Worm (Caenorhabditis elegans) whole organism, L1 larva: ENCODE data around the gene F54D10.7.

Experiments used
- C16A3.4 ChIP-seq: fragments of 150-350 bp; optimal IDR thresholded peaks from 2 replicates; lab custom pipeline; 2014; ENCODE audit warnings: missing biosample characterization, missing genetic modification characterization
- Y116A8C.19 ChIP-seq: sonication (generic microtip); optimal IDR thresholded peaks from 2 replicates; lab custom pipeline; 2016; ENCODE audit warnings: missing compliant biosample characterization, missing genetic modification characterization, borderline replicate concordance
- aha-1 ChIP-seq: fragments of 150-350 bp; optimal IDR thresholded peaks from 2 replicates; lab custom pipeline; 2014; ENCODE audit warnings: missing biosample characterization, missing genetic modification characterization
- aly-2 ChIP-seq: fragments of 150-350 bp; optimal IDR thresholded peaks from 2 replicates; lab custom pipeline; 2014; ENCODE audit warnings: missing biosample characterization, missing genetic modification characterization
- ama-1 ChIP-seq: fragments of 150-350 bp; optimal IDR thresholded peaks from 2 replicates; lab custom pipeline; 2014
- ceh-63 ChIP-seq: fragments of 200-800 bp; sonication (Bioruptor generic); optimal IDR thresholded peaks from 2 replicates; lab custom pipeline; 2018; ENCODE audit warnings: mild to moderate bottlenecking, missing genetic modification characterization, missing compliant biosample characterization
- ceh-88 ChIP-seq: fragments of 200-800 bp; sonication (Bioruptor generic); IDR thresholded peaks from 2 replicates; pipeline ENCODE4 v1.3.6; 2022; ENCODE audit warnings: missing genetic modification characterization, missing compliant biosample characterization
- ceh-90 ChIP-seq: sonication (generic microtip); optimal IDR thresholded peaks from 2 replicates; lab custom pipeline; 2016; ENCODE audit warnings: missing genetic modification characterization, missing compliant biosample characterization
- dsc-1 ChIP-seq: sonication (generic microtip); optimal IDR thresholded peaks from 2 replicates; lab custom pipeline; 2016; ENCODE audit warnings: mild to moderate bottlenecking, missing genetic modification characterization, missing compliant biosample characterization
- efl-3 ChIP-seq: fragments of 200-800 bp; sonication (Bioruptor generic); optimal IDR thresholded peaks from 2 replicates; lab custom pipeline; 2018; ENCODE audit warnings: mild to moderate bottlenecking, missing genetic modification characterization, missing compliant biosample characterization
- elt-2 ChIP-seq: sonication (generic microtip); optimal IDR thresholded peaks from 2 replicates; lab custom pipeline; 2016; ENCODE audit warnings: missing genetic modification characterization, mild to moderate bottlenecking, inconsistent platforms, missing compliant biosample characterization, missing genetic modification reagents
- fkh-10 ChIP-seq: sonication (generic microtip); optimal IDR thresholded peaks from 2 replicates; lab custom pipeline; 2017; ENCODE audit warnings: missing biosample characterization, missing genetic modification reagents, missing genetic modification characterization
- fkh-4 ChIP-seq: sonication (generic microtip); optimal IDR thresholded peaks from 2 replicates; lab custom pipeline; 2016; ENCODE audit warnings: missing compliant biosample characterization, missing genetic modification characterization, borderline replicate concordance
- fkh-8 ChIP-seq: sonication (generic microtip); optimal IDR thresholded peaks from 2 replicates; lab custom pipeline; 2016; ENCODE audit warnings: mild to moderate bottlenecking, missing genetic modification characterization, missing compliant biosample characterization
- grh-1 ChIP-seq: fragments of 200-800 bp; sonication (Bioruptor generic); IDR thresholded peaks from 2 replicates; pipeline ENCODE4 v1.3.6; 2022; ENCODE audit warnings: missing genetic modification reagents, missing genetic modification characterization, missing compliant biosample characterization
- isw-1 ChIP-seq: fragments of 200-800 bp; sonication (Bioruptor generic); IDR thresholded peaks from 2 replicates; pipeline ENCODE4 v1.3.6; 2022; ENCODE audit warnings: missing genetic modification characterization, missing compliant biosample characterization
- jun-1 ChIP-seq: fragments of 150-350 bp; optimal IDR thresholded peaks from 2 replicates; lab custom pipeline; 2014; ENCODE audit warnings: missing biosample characterization, missing genetic modification reagents, missing genetic modification characterization
- lin-35 ChIP-seq, 2 experiments: fragments of 150-350 bp; optimal IDR thresholded peaks; 2 replicates each; lab custom pipeline; 2014; ENCODE audit warnings: missing biosample characterization in 2 of 2, missing genetic modification characterization in 2 of 2, missing genetic modification reagents in 2 of 2
- lin-39 ChIP-seq: fragments of 150-350 bp; optimal IDR thresholded peaks from 2 replicates; lab custom pipeline; 2014; ENCODE audit warnings: missing biosample characterization, missing genetic modification reagents, missing genetic modification characterization
- mab-9 ChIP-seq: fragments of 200-800 bp; sonication (Bioruptor generic); IDR thresholded peaks from 2 replicates; pipeline ENCODE4 v1.3.6; 2022; ENCODE audit warnings: missing genetic modification reagents, missing genetic modification characterization, missing compliant biosample characterization
- mdl-1 ChIP-seq, 2 experiments: fragments of 150-350 bp; optimal IDR thresholded peaks; 2 replicates each; lab custom pipeline; 2014 to 2017; ENCODE audit warnings: missing biosample characterization in 2 of 2, missing genetic modification characterization in 2 of 2, inconsistent platforms in 1 of 2
- mef-2 ChIP-seq: fragments of 150-350 bp; optimal IDR thresholded peaks from 2 replicates; lab custom pipeline; 2014; ENCODE audit warnings: missing biosample characterization, missing genetic modification characterization
- mep-1 ChIP-seq: fragments of 150-350 bp; optimal IDR thresholded peaks from 2 replicates; lab custom pipeline; 2014; ENCODE audit warnings: missing biosample characterization, missing genetic modification characterization
- nhr-237 ChIP-seq: fragments of 150-350 bp; optimal IDR thresholded peaks from 2 replicates; lab custom pipeline; 2014; ENCODE audit warnings: missing biosample characterization, missing genetic modification characterization
- nhr-71 ChIP-seq: sonication (generic microtip); optimal IDR thresholded peaks from 2 replicates; lab custom pipeline; 2016; ENCODE audit warnings: mild to moderate bottlenecking, missing genetic modification characterization, moderate library complexity, missing compliant biosample characterization
- nhr-84 ChIP-seq: sonication (generic microtip); optimal IDR thresholded peaks from 2 replicates; lab custom pipeline; 2017; ENCODE audit warnings: missing biosample characterization, missing genetic modification characterization
- nhr-85 ChIP-seq: sonication (generic microtip); peaks from one replicate; lab custom pipeline; 2016; ENCODE audit warnings: missing genetic modification characterization, inconsistent platforms, missing compliant biosample characterization
- pag-3 ChIP-seq: sonication (generic microtip); optimal IDR thresholded peaks from 2 replicates; lab custom pipeline; 2017; ENCODE audit warnings: missing genetic modification characterization, mild to moderate bottlenecking, missing compliant biosample characterization, antibody characterized with exemption, borderline replicate concordance; ENCODE audit not compliant: insufficient read depth
- skn-1 ChIP-seq: fragments of 150-350 bp; optimal IDR thresholded peaks from 2 replicates; lab custom pipeline; 2014; ENCODE audit warnings: missing biosample characterization, missing genetic modification characterization
- snu-23 ChIP-seq: sonication (generic microtip); optimal IDR thresholded peaks from 2 replicates; lab custom pipeline; 2016; ENCODE audit warnings: missing genetic modification characterization, missing compliant biosample characterization
- sup-37 ChIP-seq: fragments of 200-800 bp; sonication (Bioruptor generic); optimal IDR thresholded peaks from 2 replicates; lab custom pipeline; 2018; ENCODE audit warnings: mild to moderate bottlenecking, missing genetic modification characterization, missing compliant biosample characterization
- swsn-7 ChIP-seq: sonication (generic microtip); optimal IDR thresholded peaks from 2 replicates; lab custom pipeline; 2016; ENCODE audit warnings: missing genetic modification characterization, missing compliant biosample characterization
- tlp-1 ChIP-seq: fragments of 150-350 bp; optimal IDR thresholded peaks from 2 replicates; lab custom pipeline; 2014; ENCODE audit warnings: missing biosample characterization, missing genetic modification characterization
- unc-62 ChIP-seq: fragments of 150-350 bp; optimal IDR thresholded peaks from 2 replicates; lab custom pipeline; 2014; ENCODE audit warnings: missing biosample characterization, missing genetic modification reagents, missing genetic modification characterization
- unc-98 ChIP-seq: fragments of 200-800 bp; sonication (Bioruptor generic); IDR thresholded peaks from 2 replicates; pipeline ENCODE4 v1.3.6; 2022; ENCODE audit warnings: missing genetic modification characterization, missing compliant biosample characterization
- xbp-1 ChIP-seq: sonication (generic microtip); optimal IDR thresholded peaks from 2 replicates; lab custom pipeline; 2016; ENCODE audit warnings: missing genetic modification characterization, missing compliant biosample characterization
- zag-1 ChIP-seq: fragments of 150-350 bp; optimal IDR thresholded peaks from 2 replicates; lab custom pipeline; 2014; ENCODE audit warnings: missing biosample characterization, missing genetic modification characterization
- zip-4 ChIP-seq: fragments of 200-800 bp; sonication (Bioruptor generic); optimal IDR thresholded peaks from 2 replicates; lab custom pipeline; 2018; ENCODE audit warnings: mild to moderate bottlenecking, missing genetic modification characterization, moderate library complexity, missing compliant biosample characterization

F54D10.7 gene

DNA sequence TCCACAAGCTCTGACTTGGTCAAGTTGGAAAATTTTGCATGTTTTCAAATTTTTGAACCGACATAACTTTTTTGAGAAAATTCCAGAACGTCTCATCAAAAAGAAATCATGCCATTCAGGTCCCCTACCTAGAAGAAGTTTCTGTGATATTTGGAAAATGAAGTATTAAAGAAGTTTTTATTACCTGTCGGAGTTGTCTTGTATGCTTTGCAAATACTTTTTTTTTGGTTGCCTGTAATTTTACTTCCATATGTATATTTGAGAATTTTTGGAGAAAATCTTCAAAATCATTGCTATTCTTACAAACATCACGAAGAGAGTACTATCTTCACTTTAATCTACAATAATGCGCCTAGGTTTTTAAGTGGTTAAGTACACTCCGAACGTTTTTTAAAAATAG lies 29.6 kb upstream of the F54D10.7 start, which contains the start of gene nhr-72:
nhr-72 (minus strand) TSS at position 101 of the 400 bp plus-strand sequence.
- TF ChIP-seq skn-1 (tag; lab: Kevin White, UChicago) (no peak), snu-23 (no peak), fkh-4 (tag; lab: Kevin White, UChicago) (no peak), ceh-63 (no peak), sup-37 (GFP tag; lab: Kevin White, UChicago) (no peak), nhr-71 (tag; lab: Kevin White, UChicago) (no peak), efl-3 (no peak), mef-2 (no peak), lin-35 (GFP tag; optimal IDR thresholded peaks at IDR 0.05; lab: Kevin White, UChicago) (no peak), swsn-7 (no peak)

DNA sequence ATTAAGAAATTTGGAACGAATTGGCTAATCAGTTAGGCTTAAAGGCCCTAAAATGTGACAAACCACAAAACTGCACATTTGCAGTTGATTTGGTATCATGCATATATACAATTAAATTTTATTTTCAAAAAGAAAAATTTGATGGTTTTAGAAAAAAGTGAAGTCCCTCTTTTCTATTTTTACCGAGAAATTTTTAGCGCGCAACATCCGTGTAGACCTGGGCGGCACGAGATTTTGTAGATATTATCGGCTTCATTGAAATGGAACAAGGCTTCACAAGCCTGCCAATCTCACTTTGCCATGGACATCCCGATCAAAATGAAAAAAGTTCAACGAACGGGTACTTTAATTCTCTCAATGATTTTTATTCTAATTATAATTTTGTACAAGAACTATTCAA lies 24.9 kb upstream of the F54D10.7 start, which contains the start of gene C17A2.2:
C17A2.2 (plus strand) TSS at position 301 of the 400 bp plus-strand sequence.
- TF ChIP-seq mab-9 (GFP tag; lab: Robert Waterston, UW) (no peak), dsc-1 (tag; lab: Kevin White, UChicago) (no peak), mep-1 (no peak), tlp-1 (no peak), grh-1 (GFP tag; lab: Robert Waterston, UW) (no peak), isw-1 (GFP tag; lab: Robert Waterston, UW) (no peak), skn-1 (tag; lab: Kevin White, UChicago) (no peak), aha-1 (no peak), fkh-10 (GFP tag; lab: Kevin White, UChicago) (no peak), lin-35 (GFP tag; optimal IDR thresholded peaks at IDR 0.05; lab: Kevin White, UChicago) (no peak), ceh-63 (no peak), aly-2 (no peak), pag-3 (tag; lab: Kevin White, UChicago) (no peak), Y116A8C.19 (tag; lab: Kevin White, UChicago) (no peak), ceh-88 (GFP tag; lab: Robert Waterston, UW) (no peak)

DNA sequence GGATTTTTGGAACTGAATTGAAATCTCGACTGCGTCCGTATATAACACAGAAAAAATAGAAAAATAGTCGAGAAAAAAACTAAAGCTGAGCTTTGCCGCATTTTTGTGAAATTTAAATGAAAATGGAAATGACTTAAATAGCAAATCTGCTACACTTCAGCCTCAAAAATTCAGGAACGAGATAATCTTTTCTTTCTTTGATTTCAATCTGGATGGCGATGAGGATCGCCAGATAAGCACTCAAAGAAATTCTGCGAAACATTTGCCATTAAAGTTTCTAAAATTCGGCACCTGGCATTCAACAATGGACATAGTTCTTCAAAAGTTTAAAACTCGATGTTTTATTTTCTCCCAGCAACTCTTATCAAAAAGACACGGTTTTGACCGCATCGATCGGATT lies 22.2 kb upstream of the F54D10.7 start, which contains the start of the genes C17A2.7 and C17A2.3:
C17A2.7 (minus strand) TSS at position 101 of the 400 bp plus-strand sequence.
C17A2.3 (plus strand) TSS at position 305 of the 400 bp plus-strand sequence.
- TF ChIP-seq fkh-4 (tag; lab: Kevin White, UChicago) = no peak
- no peak for TF ChIP-seq efl-3
- TF ChIP-seq jun-1 (tag; lab: Kevin White, UChicago) = no peak
- TF ChIP-seq zag-1 (tag; lab: Kevin White, UChicago) = no peak
- TF ChIP-seq nhr-85 = no peak
- no peak for TF ChIP-seq zip-4 (GFP tag; lab: Kevin White, UChicago)
- no peak for TF ChIP-seq elt-2 (tag; lab: Kevin White, UChicago)
- TF ChIP-seq pag-3 (tag; lab: Kevin White, UChicago) = no peak
- TF ChIP-seq lin-39 = no peak

DNA sequence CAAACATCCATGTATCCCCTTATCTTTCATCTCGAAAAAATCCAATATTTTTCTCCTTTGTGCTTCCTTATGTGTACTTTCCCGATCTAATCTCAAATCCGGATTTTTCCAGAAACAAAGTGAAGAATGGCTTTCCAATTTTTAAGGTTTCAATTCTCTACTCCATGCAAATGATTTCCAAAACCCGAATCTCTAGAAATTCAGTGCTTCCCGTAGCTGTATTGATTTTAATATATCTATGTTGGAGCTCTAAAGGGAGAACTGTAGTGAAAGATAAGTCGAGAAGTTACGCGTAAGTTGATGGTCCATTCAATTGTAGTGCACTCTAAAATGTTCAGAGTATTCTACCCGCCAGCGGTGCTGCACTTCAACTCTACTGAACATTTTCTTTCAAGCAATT lies 18.5 kb upstream of the F54D10.7 start, which contains the start of gene C17A2.4:
C17A2.4 (plus strand) TSS at position 301 of the 400 bp plus-strand sequence.
- TF ChIP-seq nhr-237 (tag; lab: Kevin White, UChicago) (no peak), xbp-1 (tag; lab: Kevin White, UChicago) (no peak), ceh-90 (tag; lab: Kevin White, UChicago) (no peak), unc-98 (GFP tag; lab: Robert Waterston, UW) (no peak), unc-62 (no peak), skn-1 (tag; lab: Kevin White, UChicago) (no peak), ama-1 (lab: Kevin White, UChicago) (no peak), zip-4 (GFP tag; lab: Kevin White, UChicago) (no peak), aly-2 (no peak)

DNA sequence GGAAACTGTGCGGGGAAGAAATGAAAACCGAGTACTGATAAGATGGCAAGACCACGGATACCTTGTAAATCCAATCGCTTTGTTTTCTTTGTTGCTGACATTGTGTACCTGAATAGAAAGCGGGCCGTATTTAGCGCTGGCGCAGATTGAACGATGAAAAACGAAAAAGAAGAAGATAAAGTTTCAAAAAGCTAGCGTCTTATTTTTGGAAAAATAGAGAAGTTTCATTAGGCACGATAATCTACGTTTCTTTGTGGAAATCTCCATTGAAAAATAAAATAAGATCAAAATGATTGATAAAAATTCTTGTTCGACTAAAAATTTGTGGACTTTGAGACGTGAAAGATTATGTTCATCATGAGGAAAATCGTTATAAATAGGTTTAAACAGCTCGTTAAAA lies 14.8 kb upstream of the F54D10.7 start, which contains the start of gene oac-4:
oac-4 (minus strand) TSS at position 101 of the 400 bp plus-strand sequence.
- TF ChIP-seq C16A3.4 (tag; lab: Kevin White, UChicago) = no peak
- TF ChIP-seq nhr-84 (tag; lab: Kevin White, UChicago) = no peak
- TF ChIP-seq mdl-1 (tag; optimal IDR thresholded peaks at IDR 0.05; lab: Kevin White, UChicago) = no peak
- TF ChIP-seq fkh-8 (tag; lab: Kevin White, UChicago) = no peak
- no peak for TF ChIP-seq pag-3 (tag; lab: Kevin White, UChicago)
